Fruit fly (Drosophila melanogaster): ENCODE data around the gene CG10147.

DNA sequence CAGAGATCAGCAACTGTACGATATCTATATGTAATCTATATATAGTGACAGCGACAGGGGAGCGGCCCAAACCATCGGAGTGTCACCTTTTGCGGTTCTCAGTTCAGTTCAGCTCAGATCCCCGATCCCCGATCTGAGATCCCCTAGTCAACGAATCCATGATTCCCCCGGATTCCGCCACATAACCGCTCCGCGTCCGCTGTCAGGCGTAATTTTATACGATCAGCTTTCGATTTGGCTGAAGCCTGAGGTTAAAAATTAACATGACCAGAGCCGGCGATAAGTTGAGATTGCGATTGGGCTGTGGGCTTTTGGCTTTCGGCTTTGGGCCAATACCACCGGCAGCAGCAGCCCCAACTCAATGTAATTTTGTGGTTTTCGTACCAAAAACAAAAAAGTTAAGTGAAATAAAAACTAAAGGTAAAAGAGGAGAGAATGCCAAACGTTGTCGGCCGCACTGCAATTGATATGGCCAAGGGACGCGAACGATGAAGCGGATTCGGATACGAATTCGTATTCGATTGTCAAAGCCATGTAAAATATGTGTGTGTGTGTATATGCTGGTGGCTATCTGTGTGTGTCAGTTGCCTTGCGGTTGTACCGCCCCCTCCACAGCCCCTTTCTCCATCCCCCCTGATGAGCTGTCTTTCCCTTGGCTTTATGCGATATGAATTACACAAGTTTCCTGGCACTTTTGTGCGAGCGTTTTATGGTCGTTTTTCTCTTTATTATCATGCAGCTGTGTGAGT, 48.3 kb downstream of the CG10147 start:
- TF ChIP-seq Sin3A (optimal IDR thresholded peaks at IDR 0.05) (no peak), ttk (optimal IDR thresholded peaks at IDR 0.05) (no peak), psq (optimal IDR thresholded peaks at IDR 0.05) (no peak), h (optimal IDR thresholded peaks at IDR 0.05) (no peak), insv (optimal IDR thresholded peaks at IDR 0.05) (no peak)
